Fruit fly (Drosophila melanogaster): ENCODE data around the gene Apl.

Gene Apl

DNA sequence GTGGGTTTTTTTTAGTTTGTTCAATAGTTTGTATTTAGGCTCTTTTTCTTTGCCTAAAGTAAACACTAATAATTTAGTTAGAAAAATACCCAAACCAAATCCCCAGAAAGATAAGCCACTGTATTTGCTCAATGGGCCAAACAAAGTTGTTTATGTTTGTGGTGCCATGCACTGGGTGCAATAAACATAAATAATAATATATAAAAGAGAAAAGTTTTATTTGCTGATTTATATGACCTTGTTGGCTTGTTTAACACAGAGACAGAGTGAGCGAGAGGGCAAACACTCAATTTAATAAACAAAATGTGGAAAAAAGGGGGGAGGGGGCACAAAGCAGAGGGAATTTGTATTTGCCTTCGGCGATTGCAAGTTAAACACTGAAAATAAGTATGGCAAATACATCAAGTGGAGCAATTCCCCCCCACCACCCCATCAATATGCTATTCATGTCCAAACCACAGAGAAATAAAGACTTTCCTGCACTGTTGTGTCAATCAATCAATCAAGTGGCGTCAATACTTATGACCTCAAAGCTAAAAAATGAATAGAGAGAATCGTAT, 45.6 kb downstream of the Apl start (continued):
- TF ChIP-seq CG17385 (GFP tag; optimal IDR thresholded peaks at IDR 0.05) (no peak), fd102C (GFP tag; optimal IDR thresholded peaks at IDR 0.05) (peak; percentile 76), Gug (GFP tag; IDR thresholded peaks at IDR 0.05) (no peak), gsb (GFP tag; IDR thresholded peaks at IDR 0.05) (no peak), ranshi (GFP tag; IDR thresholded peaks at IDR 0.05) (no peak), CG6689 (GFP tag; IDR thresholded peaks at IDR 0.05) (no peak), CG15514 (GFP tag; optimal IDR thresholded peaks at IDR 0.05) (no peak), Atf6 (GFP tag; IDR thresholded peaks at IDR 0.05) (no peak), dpn (GFP tag; optimal IDR thresholded peaks at IDR 0.05) (no peak), C15 (GFP tag; IDR thresholded peaks at IDR 0.05) (no peak), amos (GFP tag; IDR thresholded peaks at IDR 0.05; ENCODE audit: partially characterized antibody) (no peak), CG13775 (GFP tag; optimal IDR thresholded peaks at IDR 0.05) (no peak), pros (GFP tag; optimal IDR thresholded peaks at IDR 0.05) (no peak), chinmo (GFP tag; IDR thresholded peaks at IDR 0.05; ENCODE audit: partially characterized antibody) (no peak), CG18262 (tag; optimal IDR thresholded peaks at IDR 0.05) (peak; percentile 72), Sox100B (GFP tag; optimal IDR thresholded peaks at IDR 0.05) (peak; percentile 41), Hr39 (optimal IDR thresholded peaks at IDR 0.05) (no peak), CG3163 (GFP tag; optimal IDR thresholded peaks at IDR 0.05) (no peak), CG15601 (tag; optimal IDR thresholded peaks at IDR 0.05) (peak; percentile 67), BtbVII (GFP tag; optimal IDR thresholded peaks at IDR 0.05) (no peak), Dip3 (GFP tag; optimal IDR thresholded peaks at IDR 0.05) (no peak), grn (GFP tag; optimal IDR thresholded peaks at IDR 0.05) (no peak), klu (GFP tag; IDR thresholded peaks at IDR 0.05) (no peak), al (GFP tag; IDR thresholded peaks at IDR 0.05) (no peak), CG2202 (tag; optimal IDR thresholded peaks at IDR 0.05) (peak; percentile 76), bigmax (GFP tag; optimal IDR thresholded peaks at IDR 0.05) (no peak), mirr (GFP tag; optimal IDR thresholded peaks at IDR 0.05) (no peak), TFAM (GFP tag; optimal IDR thresholded peaks at IDR 0.05) (no peak), CG10654 (GFP tag; optimal IDR thresholded peaks at IDR 0.05) (peak; percentile 22), cato (GFP tag; optimal IDR thresholded peaks at IDR 0.05; ENCODE audit: borderline replicate concordance) (no peak), MBD-R2 (GFP tag; IDR thresholded peaks at IDR 0.05) (no peak), pb (GFP tag; optimal IDR thresholded peaks at IDR 0.05) (no peak), Max (GFP tag; optimal IDR thresholded peaks at IDR 0.05) (peak; percentile 16), Dbx (GFP tag; IDR thresholded peaks at IDR 0.05) (no peak), org-1 (GFP tag; optimal IDR thresholded peaks at IDR 0.05) (peak; percentile 33), H2.0 (GFP tag; IDR thresholded peaks at IDR 0.05) (no peak), NC2β (GFP tag; optimal IDR thresholded peaks at IDR 0.05) (no peak), sqz (GFP tag; optimal IDR thresholded peaks at IDR 0.05) (peak; percentile 22), kah (GFP tag; optimal IDR thresholded peaks at IDR 0.05) (no peak), CG17359 (tag; optimal IDR thresholded peaks at IDR 0.05) (peak; percentile 47), tio (GFP tag; optimal IDR thresholded peaks at IDR 0.05) (no peak), CG4282 (GFP tag; optimal IDR thresholded peaks at IDR 0.05) (no peak), CG11504 (tag; optimal IDR thresholded peaks at IDR 0.05) (peak; percentile 30), CoRest (tag; optimal IDR thresholded peaks at IDR 0.05) (peak; percentile 31), ro (GFP tag; IDR thresholded peaks at IDR 0.05) (no peak), tap (tag; optimal IDR thresholded peaks at IDR 0.05) (peak; percentile 0), Doc3 (GFP tag; IDR thresholded peaks at IDR 0.05; ENCODE audit: partially characterized antibody) (no peak), danr (GFP tag; IDR thresholded peaks at IDR 0.05) (no peak), sc (optimal IDR thresholded peaks at IDR 0.05) (no peak), sc (GFP tag; optimal IDR thresholded peaks at IDR 0.05) (peak; percentile 66), CG11696 (GFP tag; IDR thresholded peaks at IDR 0.05) (no peak), Nf-YC (tag; optimal IDR thresholded peaks at IDR 0.05) (no peak)

Data from whole organism, embryonic.